Fruit fly (Drosophila melanogaster) whole organism, embryonic: ENCODE results near the gene CG1172.

Source experiments
- Adf1 ChIP-seq: fragments of 200-800 bp; sonication (Bioruptor generic); IDR thresholded peaks from 2 replicates; pipeline ENCODE4 v1.3.6; 2022; ENCODE audit warnings: missing biosample characterization, missing genetic modification characterization
- BEAF-32 ChIP-seq: fragments of 200-800 bp; sonication (Bioruptor generic); optimal IDR thresholded peaks from 3 replicates; lab custom pipeline; 2017; ENCODE audit warnings: missing biosample characterization, missing genetic modification characterization, mild to moderate bottlenecking, moderate library complexity, missing genetic modification reagents
- Blimp-1 ChIP-seq: fragments of 200-800 bp; sonication (Bioruptor generic); optimal IDR thresholded peaks from 3 replicates; lab custom pipeline; 2018; ENCODE audit warnings: missing biosample characterization, missing genetic modification characterization, mild to moderate bottlenecking, moderate library complexity, missing genetic modification reagents
- Bteb2 ChIP-seq: fragments of 200-800 bp; sonication (Bioruptor generic); optimal IDR thresholded peaks from 2 replicates; lab custom pipeline; 2016; ENCODE audit warnings: missing biosample characterization, missing genetic modification characterization
- C15 ChIP-seq: fragments of 200-800 bp; sonication (Bioruptor generic); IDR thresholded peaks from 3 replicates; pipeline ENCODE4 v1.3.6; 2022; ENCODE audit warnings: missing biosample characterization, missing genetic modification characterization
- CG10321 ChIP-seq: fragments of 200-800 bp; sonication (Bioruptor generic); IDR thresholded peaks from 2 replicates; pipeline ENCODE4 v1.3.6; 2022; ENCODE audit warnings: missing biosample characterization, missing genetic modification characterization
- CG10959 ChIP-seq: fragments of 200-800 bp; sonication (Bioruptor generic); IDR thresholded peaks from 2 replicates; pipeline ENCODE4 v1.3.6; 2022; ENCODE audit warnings: missing biosample characterization, missing genetic modification characterization
- CG11398 ChIP-seq: fragments of 200-800 bp; sonication (Bioruptor generic); optimal IDR thresholded peaks from 2 replicates; lab custom pipeline; 2016; ENCODE audit warnings: missing biosample characterization, missing genetic modification characterization
- CG12299 ChIP-seq: fragments of 200-800 bp; sonication (Bioruptor generic); optimal IDR thresholded peaks from 2 replicates; lab custom pipeline; 2018; ENCODE audit warnings: missing biosample characterization, mild to moderate bottlenecking, missing genetic modification characterization
- CG15011 ChIP-seq: fragments of 200-800 bp; sonication (Bioruptor generic); optimal IDR thresholded peaks from 3 replicates; lab custom pipeline; 2018; ENCODE audit warnings: missing biosample characterization, mild to moderate bottlenecking, missing genetic modification characterization
- CG15073 ChIP-seq: fragments of 200-800 bp; sonication (Bioruptor generic); optimal IDR thresholded peaks from 2 replicates; lab custom pipeline; 2016; ENCODE audit warnings: missing biosample characterization, missing genetic modification characterization
- CG15269 ChIP-seq: fragments of 200-800 bp; sonication (Bioruptor generic); optimal IDR thresholded peaks from 2 replicates; lab custom pipeline; 2018; ENCODE audit warnings: missing biosample characterization, mild to moderate bottlenecking, missing genetic modification characterization, moderate library complexity
- CG15479 ChIP-seq: fragments of 200-800 bp; sonication (Bioruptor generic); optimal IDR thresholded peaks from 3 replicates; lab custom pipeline; 2019; ENCODE audit warnings: missing biosample characterization, mild to moderate bottlenecking, missing genetic modification characterization, moderate library complexity
- CG17328 ChIP-seq: fragments of 200-800 bp; sonication (Bioruptor generic); IDR thresholded peaks from 2 replicates; pipeline ENCODE4 v1.3.6; 2022; ENCODE audit warnings: missing biosample characterization, missing genetic modification characterization
- CG17361 ChIP-seq: fragments of 200-800 bp; sonication (Bioruptor generic); IDR thresholded peaks from 3 replicates; pipeline ENCODE4 v1.3.6; 2022; ENCODE audit warnings: missing biosample characterization, missing genetic modification characterization
- CG2889 ChIP-seq: fragments of 200-800 bp; sonication (Bioruptor generic); IDR thresholded peaks from 3 replicates; pipeline ENCODE4 v1.3.6; 2022; ENCODE audit warnings: missing biosample characterization, missing genetic modification characterization
- CG32532 ChIP-seq: fragments of 200-800 bp; sonication (Bioruptor generic); IDR thresholded peaks from 2 replicates; pipeline ENCODE4 v1.3.6; 2022; ENCODE audit warnings: missing biosample characterization, missing genetic modification characterization
- CG33557 ChIP-seq: fragments of 200-800 bp; sonication (Bioruptor generic); optimal IDR thresholded peaks from 2 replicates; lab custom pipeline; 2019; ENCODE audit warnings: missing biosample characterization, mild to moderate bottlenecking, missing genetic modification characterization, moderate library complexity
- CG3995 ChIP-seq: fragments of 200-800 bp; sonication (Bioruptor generic); optimal IDR thresholded peaks from 3 replicates; lab custom pipeline; 2016; ENCODE audit warnings: missing biosample characterization, missing genetic modification characterization
- CG4404 ChIP-seq: fragments of 200-800 bp; sonication (Bioruptor generic); IDR thresholded peaks from 2 replicates; pipeline ENCODE4 v1.3.6; 2022; ENCODE audit warnings: missing biosample characterization, missing genetic modification characterization
- CG4854 ChIP-seq: fragments of 200-800 bp; sonication (Bioruptor generic); optimal IDR thresholded peaks from 2 replicates; lab custom pipeline; 2016; ENCODE audit warnings: missing biosample characterization, missing genetic modification characterization, inconsistent platforms
- CG6813 ChIP-seq: fragments of 200-800 bp; sonication (Bioruptor generic); optimal IDR thresholded peaks from 2 replicates; lab custom pipeline; 2017; ENCODE audit warnings: missing biosample characterization, missing genetic modification characterization, mild to moderate bottlenecking, moderate library complexity, missing genetic modification reagents
- CG7987 ChIP-seq: fragments of 200-800 bp; sonication (Bioruptor generic); optimal IDR thresholded peaks from 2 replicates; lab custom pipeline; 2018; ENCODE audit warnings: missing biosample characterization, mild to moderate bottlenecking, missing genetic modification characterization, moderate library complexity
- CG8478 ChIP-seq: fragments of >200 bp; optimal IDR thresholded peaks from 2 replicates; lab custom pipeline; 2018
- CG9609 ChIP-seq: fragments of 200-800 bp; sonication (Bioruptor generic); optimal IDR thresholded peaks from 3 replicates; lab custom pipeline; 2016; ENCODE audit warnings: missing biosample characterization, missing genetic modification characterization
- CrebB ChIP-seq: fragments of 200-800 bp; sonication (Bioruptor generic); optimal IDR thresholded peaks from 3 replicates; lab custom pipeline; 2018; ENCODE audit warnings: missing biosample characterization, mild to moderate bottlenecking, missing genetic modification characterization
- Dfd ChIP-seq, 2 experiments: fragments of >200 bp; optimal IDR thresholded peaks; 2 replicates each; lab custom pipeline; 2017; ENCODE audit warnings: missing biosample characterization in 2 of 2, missing genetic modification characterization in 2 of 2
- Dip2 ChIP-seq: fragments of 200-800 bp; sonication (Bioruptor generic); IDR thresholded peaks from 2 replicates; pipeline ENCODE4 v1.3.6; 2022; ENCODE audit warnings: missing biosample characterization, missing genetic modification characterization
- Dip3 ChIP-seq: fragments of 200-800 bp; sonication (Bioruptor generic); optimal IDR thresholded peaks from 3 replicates; lab custom pipeline; 2016; ENCODE audit warnings: missing biosample characterization, missing genetic modification characterization
- ERR ChIP-seq: fragments of 200-800 bp; sonication (Bioruptor generic); optimal IDR thresholded peaks from 2 replicates; lab custom pipeline; 2016; ENCODE audit warnings: missing biosample characterization, missing genetic modification characterization
- HHEX ChIP-seq: fragments of 200-800 bp; sonication (Bioruptor generic); optimal IDR thresholded peaks from 3 replicates; lab custom pipeline; 2017; ENCODE audit warnings: missing biosample characterization, mild to moderate bottlenecking, missing genetic modification characterization, missing genetic modification reagents
- Kr ChIP-seq: fragments of 200-800 bp; sonication (Bioruptor generic); optimal IDR thresholded peaks from 2 replicates; lab custom pipeline; 2017; ENCODE audit warnings: missing biosample characterization, mild to moderate bottlenecking, missing genetic modification characterization
- MBD-R2 ChIP-seq: fragments of 200-800 bp; sonication (Bioruptor generic); IDR thresholded peaks from 2 replicates; pipeline ENCODE4 v1.3.6; 2022; ENCODE audit warnings: missing biosample characterization, missing genetic modification characterization
- NFAT ChIP-seq: fragments of 200-800 bp; sonication (Bioruptor generic); IDR thresholded peaks from 2 replicates; pipeline ENCODE4 v1.3.6; 2022; ENCODE audit warnings: missing biosample characterization, missing genetic modification characterization
- Opbp ChIP-seq: fragments of 200-800 bp; sonication (Bioruptor generic); IDR thresholded peaks from 3 replicates; pipeline ENCODE4 v1.3.6; 2022; ENCODE audit warnings: missing biosample characterization, missing genetic modification characterization; ENCODE audit not compliant: partially characterized antibody
- Ptx1 ChIP-seq: fragments of 200-800 bp; sonication (Bioruptor generic); IDR thresholded peaks from 2 replicates; pipeline ENCODE4 v1.3.6; 2022; ENCODE audit warnings: missing biosample characterization, missing genetic modification characterization
- Scr ChIP-seq: fragments of 200-800 bp; sonication (Bioruptor generic); IDR thresholded peaks from 2 replicates; pipeline ENCODE4 v1.3.6; 2022; ENCODE audit warnings: missing biosample characterization, missing genetic modification characterization; ENCODE audit not compliant: partially characterized antibody
- abd-A ChIP-seq: fragments of 200-800 bp; sonication (Bioruptor generic); optimal IDR thresholded peaks from 3 replicates; lab custom pipeline; 2019; ENCODE audit warnings: missing biosample characterization, mild to moderate bottlenecking, missing genetic modification characterization, moderate library complexity
- ase ChIP-seq: fragments of 200-800 bp; sonication (Bioruptor generic); IDR thresholded peaks from 3 replicates; pipeline ENCODE4 v1.3.6; 2022; ENCODE audit warnings: missing biosample characterization, missing genetic modification characterization
- bigmax ChIP-seq: fragments of 200-800 bp; sonication (Bioruptor generic); optimal IDR thresholded peaks from 2 replicates; lab custom pipeline; 2018; ENCODE audit warnings: missing biosample characterization, mild to moderate bottlenecking, missing genetic modification characterization
- dpn ChIP-seq, 2 experiments: fragments of 200-800 bp; sonication (Bioruptor generic); optimal IDR thresholded peaks; 3 replicates each; lab custom pipeline; 2016; ENCODE audit warnings: missing biosample characterization in 2 of 2, missing genetic modification characterization in 2 of 2
- fru ChIP-seq: fragments of >200 bp; optimal IDR thresholded peaks from 2 replicates; lab custom pipeline; 2017
- gcm2 ChIP-seq: fragments of 200-800 bp; sonication (Bioruptor generic); optimal IDR thresholded peaks from 2 replicates; lab custom pipeline; 2016; ENCODE audit warnings: missing biosample characterization, missing genetic modification characterization
- gro ChIP-seq: fragments of 200-800 bp; sonication (Bioruptor generic); optimal IDR thresholded peaks from 2 replicates; lab custom pipeline; 2016; ENCODE audit warnings: missing biosample characterization, missing genetic modification characterization
- gt ChIP-seq: fragments of 200-800 bp; sonication (Bioruptor generic); IDR thresholded peaks from 2 replicates; pipeline ENCODE4 v1.3.6; 2022; ENCODE audit warnings: missing biosample characterization, missing genetic modification characterization
- hbn ChIP-seq: fragments of 200-800 bp; sonication (Bioruptor generic); IDR thresholded peaks from 2 replicates; pipeline ENCODE4 v1.3.6; 2022; ENCODE audit warnings: missing biosample characterization, missing genetic modification characterization; ENCODE audit not compliant: partially characterized antibody
- mam ChIP-seq: fragments of 200-800 bp; sonication (Bioruptor generic); optimal IDR thresholded peaks from 3 replicates; lab custom pipeline; 2016; ENCODE audit warnings: missing biosample characterization, missing genetic modification characterization
- scrt ChIP-seq: fragments of 200-800 bp; sonication (Bioruptor generic); optimal IDR thresholded peaks from 2 replicates; lab custom pipeline; 2018; ENCODE audit warnings: missing biosample characterization, mild to moderate bottlenecking, missing genetic modification characterization, moderate library complexity
- sqz ChIP-seq: fragments of 200-800 bp; sonication (Bioruptor generic); optimal IDR thresholded peaks from 3 replicates; lab custom pipeline; 2018; ENCODE audit warnings: missing biosample characterization, mild to moderate bottlenecking, missing genetic modification characterization
- tin ChIP-seq: fragments of 200-800 bp; sonication (Bioruptor generic); optimal IDR thresholded peaks from 3 replicates; lab custom pipeline; 2016; ENCODE audit warnings: missing biosample characterization, missing genetic modification characterization
- zf30C ChIP-seq: fragments of 200-800 bp; sonication (Bioruptor generic); optimal IDR thresholded peaks from 3 replicates; lab custom pipeline; 2018; ENCODE audit warnings: missing biosample characterization, mild to moderate bottlenecking, missing genetic modification characterization

Gene CG1172

dm6 chr3R:5371563-5371962 lies 22.2 kb upstream of the CG1172 start, which contains the start of gene Polr2F (continued):
- TF ChIP-seq CG15479 (GFP tag; lab: Kevin White, UChicago) = no peak
- TF ChIP-seq CG15073 = no peak
- peak; percentile 96 for TF ChIP-seq gro (GFP tag; lab: Kevin White, UChicago)
- peak; percentile 58 for TF ChIP-seq scrt (GFP tag; lab: Kevin White, UChicago)
- TF ChIP-seq CG17328 (GFP tag; lab: Robert Waterston, UW) = peak; percentile 53
- peak; percentile 44 for TF ChIP-seq CG12299 (tag; lab: Kevin White, UChicago)
- TF ChIP-seq CG8478 (lab: Kevin White, UChicago) = no peak
- TF ChIP-seq ase = peak; percentile 74
- no peak for TF ChIP-seq fru
- peak; percentile 85 for TF ChIP-seq ERR (GFP tag; lab: Kevin White, UChicago)
- TF ChIP-seq CG15011 (GFP tag; lab: Kevin White, UChicago) = no peak
- TF ChIP-seq Blimp-1 (GFP tag; lab: Kevin White, UChicago) = peak; percentile 51
- peak; percentile 63 for TF ChIP-seq BEAF-32 (GFP tag; lab: Kevin White, UChicago)
- TF ChIP-seq HHEX (GFP tag; lab: Kevin White, UChicago) = peak; percentile 76
- peak; percentile 87 for TF ChIP-seq CG4854 (GFP tag; lab: Kevin White, UChicago)
- peak; percentile 87 for TF ChIP-seq CG32532
- peak; percentile 73 for TF ChIP-seq Ptx1 (GFP tag; lab: Robert Waterston, UW)
- TF ChIP-seq Scr = peak; percentile 50; the same call in 1 of the 2 replicates
- TF ChIP-seq zf30C (GFP tag; lab: Kevin White, UChicago) = no peak
- peak; percentile 38; the same call in 1 of the 2 replicates for TF ChIP-seq hbn (GFP tag; lab: Robert Waterston, UW)
- peak; percentile 43; the same call in 1 of the 2 replicates for TF ChIP-seq CG10321 (GFP tag; lab: Robert Waterston, UW)
- TF ChIP-seq CG15269 (tag; lab: Kevin White, UChicago) = no peak
- TF ChIP-seq mam = peak; percentile 97
- peak; percentile 64; the same call in 2 of the 3 replicates for TF ChIP-seq CG2889 (GFP tag; lab: Robert Waterston, UW)
- TF ChIP-seq gt (GFP tag; lab: Robert Waterston, UW) = no peak
- TF ChIP-seq Dip3 = peak; percentile 92
- TF ChIP-seq Opbp (GFP tag; lab: Robert Waterston, UW) = peak; percentile 80
- TF ChIP-seq sqz (GFP tag; lab: Kevin White, UChicago) = no peak
- peak; percentile 72 for TF ChIP-seq gcm2 (GFP tag; lab: Kevin White, UChicago)
- no peak for TF ChIP-seq Kr (GFP tag; lab: Kevin White, UChicago)
- TF ChIP-seq Dfd (GFP tag; optimal IDR thresholded peaks at IDR 0.05; lab: Kevin White, UChicago) = no peak
- peak; percentile 82 for TF ChIP-seq Bteb2 (GFP tag; lab: Kevin White, UChicago)
- peak; percentile 63 for TF ChIP-seq CG33557 (GFP tag; lab: Kevin White, UChicago)
- peak; percentile 38; the same call in 1 of the 2 replicates for TF ChIP-seq CG10959 (GFP tag; lab: Robert Waterston, UW)
- TF ChIP-seq CG11398 (GFP tag; lab: Kevin White, UChicago) = peak; percentile 79
- TF ChIP-seq CG4404 (GFP tag; lab: Robert Waterston, UW) = peak; percentile 51
- TF ChIP-seq bigmax = peak; percentile 68
- peak; percentile 96 for TF ChIP-seq CG3995 (GFP tag; lab: Kevin White, UChicago)
- TF ChIP-seq CG6813 (GFP tag; lab: Kevin White, UChicago) = peak; percentile 14
- TF ChIP-seq MBD-R2 (GFP tag; lab: Robert Waterston, UW) = peak; percentile 99
- peak; percentile 93 to 95 for TF ChIP-seq dpn (GFP tag; optimal IDR thresholded peaks at IDR 0.05; lab: Kevin White, UChicago)
- peak; percentile 92 for TF ChIP-seq CG9609
- TF ChIP-seq CrebB (tag; lab: Kevin White, UChicago) = peak; percentile 69
- peak; percentile 61; the same call in 1 of the 3 replicates for TF ChIP-seq C15 (GFP tag; lab: Robert Waterston, UW)
- TF ChIP-seq Adf1 (GFP tag; lab: Robert Waterston, UW) = peak; percentile 72
- TF ChIP-seq CG7987 (GFP tag; lab: Kevin White, UChicago) = peak; percentile 82
- TF ChIP-seq CG17361 = peak; percentile 62
- TF ChIP-seq tin (GFP tag; lab: Kevin White, UChicago) = peak; percentile 92
- no peak for TF ChIP-seq Dip2 (GFP tag; lab: Robert Waterston, UW)
- peak; percentile 93 for TF ChIP-seq NFAT (GFP tag; lab: Robert Waterston, UW)
- TF ChIP-seq abd-A = no peak
